Fruit fly (Drosophila melanogaster) whole organism, embryonic: ENCODE data around the gene Rtnl1.

ENCODE experiments used
- ATbp ChIP-seq: fragments of 200-800 bp; sonication (Bioruptor generic); optimal IDR thresholded peaks from 2 replicates; lab custom pipeline; 2017; ENCODE audit warnings: missing biosample characterization, mild to moderate bottlenecking, missing genetic modification characterization, missing genetic modification reagents
- Asciz ChIP-seq: fragments of 200-800 bp; sonication (Bioruptor generic); optimal IDR thresholded peaks from 2 replicates; lab custom pipeline; 2017; ENCODE audit warnings: missing biosample characterization, mild to moderate bottlenecking, missing genetic modification characterization, missing genetic modification reagents
- BEAF-32 ChIP-seq: fragments of 200-800 bp; sonication (Bioruptor generic); optimal IDR thresholded peaks from 3 replicates; lab custom pipeline; 2017; ENCODE audit warnings: missing biosample characterization, missing genetic modification characterization, mild to moderate bottlenecking, moderate library complexity, missing genetic modification reagents
- CG10274 ChIP-seq: fragments of 200-800 bp; sonication (Bioruptor generic); optimal IDR thresholded peaks from 3 replicates; lab custom pipeline; 2017; ENCODE audit warnings: missing biosample characterization, mild to moderate bottlenecking, missing genetic modification characterization
- CG10321 ChIP-seq: fragments of 200-800 bp; sonication (Bioruptor generic); IDR thresholded peaks from 2 replicates; pipeline ENCODE4 v1.3.6; 2022; ENCODE audit warnings: missing biosample characterization, missing genetic modification characterization
- CG11247 ChIP-seq: fragments of 200-800 bp; sonication (Bioruptor generic); IDR thresholded peaks from 2 replicates; pipeline ENCODE4 v1.3.6; 2022; ENCODE audit warnings: missing biosample characterization, missing genetic modification characterization
- CG11398 ChIP-seq: fragments of 200-800 bp; sonication (Bioruptor generic); optimal IDR thresholded peaks from 2 replicates; lab custom pipeline; 2016; ENCODE audit warnings: missing biosample characterization, missing genetic modification characterization
- CG12659 ChIP-seq: fragments of 200-800 bp; sonication (Bioruptor generic); optimal IDR thresholded peaks from 3 replicates; lab custom pipeline; 2017; ENCODE audit warnings: mild to moderate bottlenecking, missing biosample characterization, missing genetic modification reagents, missing genetic modification characterization
- CG13624 ChIP-seq: fragments of 200-800 bp; sonication (Bioruptor generic); optimal IDR thresholded peaks from 2 replicates; lab custom pipeline; 2016; ENCODE audit warnings: missing biosample characterization, missing genetic modification characterization
- CG14050 ChIP-seq: fragments of 200-800 bp; sonication (Bioruptor generic); IDR thresholded peaks from 3 replicates; pipeline ENCODE4 v1.3.6; 2022; ENCODE audit warnings: missing biosample characterization, missing genetic modification characterization
- CG15696 ChIP-seq: fragments of 200-800 bp; sonication (Bioruptor generic); optimal IDR thresholded peaks from 2 replicates; lab custom pipeline; 2019; ENCODE audit warnings: missing biosample characterization, mild to moderate bottlenecking, missing genetic modification characterization, moderate library complexity
- CG17385 ChIP-seq: fragments of 200-800 bp; sonication (Bioruptor generic); optimal IDR thresholded peaks from 3 replicates; lab custom pipeline; 2018; ENCODE audit warnings: missing biosample characterization, mild to moderate bottlenecking, missing genetic modification characterization
- CG18476 ChIP-seq: fragments of 200-800 bp; sonication (Bioruptor generic); optimal IDR thresholded peaks from 2 replicates; lab custom pipeline; 2016; ENCODE audit warnings: missing biosample characterization, mild to moderate bottlenecking, missing genetic modification characterization
- CG18599 ChIP-seq: fragments of 200-800 bp; sonication (Bioruptor generic); optimal IDR thresholded peaks from 3 replicates; lab custom pipeline; 2017; ENCODE audit warnings: missing biosample characterization, missing genetic modification characterization, mild to moderate bottlenecking, moderate library complexity, missing genetic modification reagents
- CG2712 ChIP-seq: fragments of 200-800 bp; optimal IDR thresholded peaks from 3 replicates; lab custom pipeline; 2019; ENCODE audit warnings: missing biosample characterization, mild to moderate bottlenecking, missing genetic modification characterization, moderate library complexity
- CG31224 ChIP-seq: fragments of 200-800 bp; sonication (Bioruptor generic); IDR thresholded peaks from 2 replicates; pipeline ENCODE4 v1.3.6; 2022; ENCODE audit warnings: missing biosample characterization, missing genetic modification characterization
- CG3163 ChIP-seq: fragments of 200-800 bp; sonication (Bioruptor generic); optimal IDR thresholded peaks from 3 replicates; lab custom pipeline; 2016; ENCODE audit warnings: missing biosample characterization, missing genetic modification characterization
- CG32767 ChIP-seq: fragments of 200-800 bp; sonication (Bioruptor generic); IDR thresholded peaks from 2 replicates; pipeline ENCODE4 v1.3.6; 2022; ENCODE audit warnings: missing biosample characterization, missing genetic modification characterization
- CG33213 ChIP-seq: fragments of 200-800 bp; sonication (Bioruptor generic); optimal IDR thresholded peaks from 3 replicates; lab custom pipeline; 2016; ENCODE audit warnings: missing biosample characterization, missing genetic modification characterization
- CG34422 ChIP-seq: fragments of 200-800 bp; sonication (Bioruptor generic); IDR thresholded peaks from 3 replicates; pipeline ENCODE4 v1.3.6; 2022; ENCODE audit warnings: missing biosample characterization, missing genetic modification characterization
- CG42726 ChIP-seq: fragments of 200-800 bp; sonication (Bioruptor generic); IDR thresholded peaks from 2 replicates; pipeline ENCODE4 v1.3.6; 2022; ENCODE audit warnings: missing biosample characterization, missing genetic modification characterization; ENCODE audit not compliant: partially characterized antibody
- CG7556 ChIP-seq: fragments of 200-800 bp; sonication (Bioruptor generic); optimal IDR thresholded peaks from 2 replicates; lab custom pipeline; 2017; ENCODE audit warnings: missing biosample characterization, mild to moderate bottlenecking, missing genetic modification characterization
- CG9797 ChIP-seq: fragments of 200-800 bp; sonication (Bioruptor generic); optimal IDR thresholded peaks from 3 replicates; lab custom pipeline; 2018; ENCODE audit warnings: missing biosample characterization, mild to moderate bottlenecking, missing genetic modification characterization
- Dfd ChIP-seq, 2 experiments: fragments of >200 bp; optimal IDR thresholded peaks; 2 replicates each; lab custom pipeline; 2017; ENCODE audit warnings: missing biosample characterization in 2 of 2, missing genetic modification characterization in 2 of 2
- Dp ChIP-seq: fragments of 200-800 bp; sonication (Bioruptor generic); optimal IDR thresholded peaks from 2 replicates; lab custom pipeline; 2018; ENCODE audit warnings: missing biosample characterization, mild to moderate bottlenecking, missing genetic modification characterization, moderate library complexity
- Dref ChIP-seq: fragments of 200-800 bp; sonication (Bioruptor generic); IDR thresholded peaks from 2 replicates; pipeline ENCODE4 v1.3.6; 2022; ENCODE audit warnings: missing biosample characterization, missing genetic modification characterization
- E2f2 ChIP-seq: fragments of 200-800 bp; sonication (Bioruptor generic); IDR thresholded peaks from 2 replicates; pipeline ENCODE4 v1.3.6; 2022; ENCODE audit warnings: missing biosample characterization, missing genetic modification characterization
- HLHmδ ChIP-seq: fragments of 200-800 bp; sonication (Bioruptor generic); optimal IDR thresholded peaks from 2 replicates; lab custom pipeline; 2018; ENCODE audit warnings: missing biosample characterization, mild to moderate bottlenecking, missing genetic modification characterization, moderate library complexity
- HmgZ ChIP-seq: fragments of 200-800 bp; sonication (Bioruptor generic); optimal IDR thresholded peaks from 2 replicates; lab custom pipeline; 2018; ENCODE audit warnings: missing biosample characterization, mild to moderate bottlenecking, missing genetic modification characterization
- Hsf ChIP-seq: fragments of 200-800 bp; sonication (Bioruptor generic); optimal IDR thresholded peaks from 3 replicates; lab custom pipeline; 2016; ENCODE audit warnings: missing biosample characterization, missing genetic modification characterization
- Kr ChIP-seq: fragments of 200-800 bp; sonication (Bioruptor generic); optimal IDR thresholded peaks from 2 replicates; lab custom pipeline; 2017; ENCODE audit warnings: missing biosample characterization, mild to moderate bottlenecking, missing genetic modification characterization
- MBD-R2 ChIP-seq: fragments of 200-800 bp; sonication (Bioruptor generic); IDR thresholded peaks from 2 replicates; pipeline ENCODE4 v1.3.6; 2022; ENCODE audit warnings: missing biosample characterization, missing genetic modification characterization
- MESR4 ChIP-seq: fragments of 200-800 bp; sonication (Bioruptor generic); optimal IDR thresholded peaks from 2 replicates; lab custom pipeline; 2018; ENCODE audit warnings: missing biosample characterization, mild to moderate bottlenecking, missing genetic modification characterization, moderate library complexity
- Mad ChIP-seq: fragments of 200-800 bp; sonication (Bioruptor generic); optimal IDR thresholded peaks from 2 replicates; lab custom pipeline; 2016; ENCODE audit warnings: missing biosample characterization, missing genetic modification characterization
- Med ChIP-seq: fragments of 200-800 bp; sonication (Bioruptor generic); peaks from one replicate; lab custom pipeline; 2016; ENCODE audit warnings: missing biosample characterization, missing genetic modification characterization, mild to moderate bottlenecking, inconsistent platforms, moderate library complexity
- Myb ChIP-seq: fragments of 200-800 bp; sonication (Bioruptor generic); optimal IDR thresholded peaks from 2 replicates; lab custom pipeline; 2016; ENCODE audit warnings: missing biosample characterization, missing genetic modification characterization
- Spps ChIP-seq: fragments of 200-800 bp; sonication (Bioruptor generic); optimal IDR thresholded peaks from 2 replicates; lab custom pipeline; 2018; ENCODE audit warnings: missing biosample characterization, mild to moderate bottlenecking, missing genetic modification characterization
- Vsx1 ChIP-seq: fragments of 200-800 bp; sonication (Bioruptor generic); optimal IDR thresholded peaks from 2 replicates; lab custom pipeline; 2017; ENCODE audit warnings: missing biosample characterization, mild to moderate bottlenecking, missing genetic modification characterization, missing genetic modification reagents
- bigmax ChIP-seq: fragments of 200-800 bp; sonication (Bioruptor generic); optimal IDR thresholded peaks from 2 replicates; lab custom pipeline; 2018; ENCODE audit warnings: missing biosample characterization, mild to moderate bottlenecking, missing genetic modification characterization
- corto ChIP-seq: fragments of 200-800 bp; sonication (Bioruptor generic); optimal IDR thresholded peaks from 2 replicates; lab custom pipeline; 2016; ENCODE audit warnings: missing biosample characterization, mild to moderate bottlenecking, missing genetic modification characterization, moderate library complexity
- crol ChIP-seq: fragments of 200-800 bp; sonication (Bioruptor generic); IDR thresholded peaks from 2 replicates; pipeline ENCODE4 v1.3.6; 2022; ENCODE audit warnings: missing biosample characterization, missing genetic modification characterization
- dm ChIP-seq: fragments of 200-800 bp; sonication (Bioruptor generic); optimal IDR thresholded peaks from 3 replicates; lab custom pipeline; 2016; ENCODE audit warnings: missing biosample characterization, missing genetic modification characterization
- fd64A ChIP-seq: fragments of 200-800 bp; sonication (Bioruptor generic); optimal IDR thresholded peaks from 3 replicates; lab custom pipeline; 2018; ENCODE audit warnings: missing biosample characterization, mild to moderate bottlenecking, missing genetic modification characterization
- grau ChIP-seq: fragments of 200-800 bp; optimal IDR thresholded peaks from 3 replicates; lab custom pipeline; 2019; ENCODE audit warnings: missing biosample characterization, mild to moderate bottlenecking, missing genetic modification characterization, moderate library complexity
- hbn ChIP-seq: fragments of 200-800 bp; sonication (Bioruptor generic); IDR thresholded peaks from 2 replicates; pipeline ENCODE4 v1.3.6; 2022; ENCODE audit warnings: missing biosample characterization, missing genetic modification characterization; ENCODE audit not compliant: partially characterized antibody
- pfk ChIP-seq: fragments of 200-800 bp; sonication (Bioruptor generic); optimal IDR thresholded peaks from 2 replicates; lab custom pipeline; 2018; ENCODE audit warnings: missing biosample characterization, mild to moderate bottlenecking, missing genetic modification characterization, moderate library complexity
- pzg ChIP-seq: fragments of 200-800 bp; sonication (Bioruptor generic); optimal IDR thresholded peaks from 3 replicates; lab custom pipeline; 2018; ENCODE audit warnings: missing biosample characterization, mild to moderate bottlenecking, missing genetic modification characterization, moderate library complexity
- stwl ChIP-seq: fragments of 200-800 bp; sonication (Bioruptor generic); optimal IDR thresholded peaks from 3 replicates; lab custom pipeline; 2018; ENCODE audit warnings: missing biosample characterization, mild to moderate bottlenecking, missing genetic modification characterization, moderate library complexity
- ttk ChIP-seq: fragments of 200-800 bp; sonication (Bioruptor generic); IDR thresholded peaks from 2 replicates; pipeline ENCODE4 v2.1.2; 2022; ENCODE audit warnings: missing biosample characterization, missing genetic modification characterization

Rtnl1 gene

DNA sequence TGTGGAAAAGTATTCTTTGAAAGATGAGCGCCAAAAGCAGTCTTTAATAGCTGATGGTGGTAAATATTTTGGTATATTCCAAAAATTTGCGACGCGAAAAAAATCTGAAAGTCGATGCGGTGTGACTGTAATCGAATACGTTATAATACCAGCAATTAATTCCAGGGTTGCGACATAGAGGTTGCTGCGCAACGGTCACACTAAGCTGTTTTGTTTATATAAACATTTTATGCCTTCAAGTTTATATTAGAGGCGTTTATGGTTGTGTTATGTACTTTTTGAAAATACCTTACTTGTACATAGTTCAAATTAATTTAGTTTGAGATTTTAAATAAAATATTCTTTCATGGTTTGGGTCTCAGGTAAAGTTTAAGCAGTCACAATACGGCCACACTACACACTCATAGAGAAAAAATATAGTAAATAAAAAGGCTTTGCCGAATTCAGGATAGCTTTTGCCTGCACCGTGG is 38.2 kb downstream of the Rtnl1 start, which contains the start of gene CG14043 (continued):
- TF ChIP-seq ATbp (GFP tag; lab: Kevin White, UChicago) = no peak
- peak; percentile 7 for TF ChIP-seq CG15696 (tag; lab: Kevin White, UChicago)
- peak; percentile 9 for TF ChIP-seq Spps (tag; lab: Kevin White, UChicago)
- no peak for TF ChIP-seq CG11398
- TF ChIP-seq CG14050 = no peak
- TF ChIP-seq CG10274 (GFP tag; lab: Kevin White, UChicago) = no peak
- peak; percentile 31 for TF ChIP-seq grau
- TF ChIP-seq CG18599 (GFP tag; lab: Kevin White, UChicago) = no peak
- TF ChIP-seq HmgZ (tag; lab: Kevin White, UChicago) = peak; percentile 50

DNA sequence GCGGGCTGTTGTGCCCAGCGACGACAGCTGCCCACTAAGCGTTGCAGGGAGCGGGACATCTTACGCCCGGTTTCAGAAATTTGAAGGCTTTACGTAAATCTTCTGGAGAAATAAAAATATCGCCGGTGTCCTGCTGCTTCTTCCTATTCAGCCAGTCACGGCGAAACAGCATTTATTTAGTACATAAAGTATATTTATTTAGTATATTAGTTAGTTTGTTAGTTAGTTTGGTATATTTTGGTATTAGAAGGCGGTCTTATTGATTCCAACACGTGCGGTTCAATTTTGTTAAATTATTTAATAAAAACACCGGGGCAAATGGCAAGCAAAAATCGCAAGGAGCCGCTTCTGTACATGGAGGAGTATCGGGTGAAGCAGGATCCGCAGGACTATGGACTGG is 40.8 kb downstream of the Rtnl1 start, which contains the start of the genes Scox and Polr1C:
TSS of gene Scox (minus strand) at position 169 of the 400 bp plus-strand sequence.
TSS of gene Polr1C (plus strand) at position 238 of the 400 bp plus-strand sequence.
- TF ChIP-seq CG2712 (tag; lab: Kevin White, UChicago) = no peak
- peak; percentile 19 for TF ChIP-seq Dp (GFP tag; lab: Kevin White, UChicago)
- TF ChIP-seq CG3163 (GFP tag; lab: Kevin White, UChicago) = no peak
- peak; percentile 46 for TF ChIP-seq pzg (GFP tag; lab: Kevin White, UChicago)
- no peak for TF ChIP-seq Vsx1 (GFP tag; lab: Kevin White, UChicago)
- TF ChIP-seq CG32767 (GFP tag; lab: Robert Waterston, UW) = no peak
- TF ChIP-seq Hsf (GFP tag; lab: Kevin White, UChicago) = no peak
- TF ChIP-seq CG18476 (GFP tag; lab: Kevin White, UChicago) = no peak
- no peak for TF ChIP-seq Dref (GFP tag; lab: Robert Waterston, UW)
- no peak for TF ChIP-seq Med (GFP tag; lab: Kevin White, UChicago)
- no peak for TF ChIP-seq crol (GFP tag; lab: Robert Waterston, UW)
- TF ChIP-seq CG34422 (GFP tag; lab: Robert Waterston, UW) = peak; percentile 18; the same call in 1 of the 3 replicates
- no peak for TF ChIP-seq CG10274 (GFP tag; lab: Kevin White, UChicago)
- peak; percentile 68 for TF ChIP-seq bigmax
- no peak for TF ChIP-seq HLHmδ (GFP tag; lab: Kevin White, UChicago)
- TF ChIP-seq stwl (tag; lab: Kevin White, UChicago) = peak; percentile 19
- no peak for TF ChIP-seq hbn
- TF ChIP-seq E2f2 (GFP tag; lab: Robert Waterston, UW) = peak; percentile 34; the same call in 1 of the 2 replicates
- TF ChIP-seq CG10321 (GFP tag; lab: Robert Waterston, UW) = no peak
- no peak for TF ChIP-seq Mad
- TF ChIP-seq MESR4 (GFP tag; lab: Kevin White, UChicago) = peak; percentile 44
- TF ChIP-seq CG9797 (GFP tag; lab: Kevin White, UChicago) = peak; percentile 55
- 0 out of 2 replicates have a peak, but pooled peaks have one; percentile 33 for TF ChIP-seq MBD-R2 (GFP tag; lab: Robert Waterston, UW)
- peak; percentile 31 for TF ChIP-seq BEAF-32 (GFP tag; lab: Kevin White, UChicago)
- TF ChIP-seq Dfd (GFP tag; optimal IDR thresholded peaks at IDR 0.05; lab: Kevin White, UChicago) = no peak
- no peak for TF ChIP-seq fd64A
- TF ChIP-seq pfk (GFP tag; lab: Kevin White, UChicago) = no peak
- TF ChIP-seq Kr (GFP tag; lab: Kevin White, UChicago) = no peak
- peak; percentile 36 for TF ChIP-seq dm (GFP tag; lab: Kevin White, UChicago)
- TF ChIP-seq CG42726 (GFP tag; lab: Robert Waterston, UW) = no peak
- no peak for TF ChIP-seq Myb (GFP tag; lab: Kevin White, UChicago)
- TF ChIP-seq CG13624 (GFP tag; lab: Kevin White, UChicago) = no peak
- no peak for TF ChIP-seq CG12659
- no peak for TF ChIP-seq Asciz
- no peak for TF ChIP-seq ttk (GFP tag; lab: Robert Waterston, UW)
- TF ChIP-seq CG11247 (GFP tag; lab: Robert Waterston, UW) = no peak
- no peak for TF ChIP-seq CG31224 (GFP tag; lab: Robert Waterston, UW)
- no peak for TF ChIP-seq corto (GFP tag; lab: Kevin White, UChicago)
- TF ChIP-seq CG17385 (GFP tag; lab: Kevin White, UChicago) = peak; percentile 89
- no peak for TF ChIP-seq CG7556 (GFP tag; lab: Kevin White, UChicago)
- no peak for TF ChIP-seq CG33213 (GFP tag; lab: Kevin White, UChicago)
